Worm (Caenorhabditis elegans): Measurements from ENCODE around the gene gpn-1.
A peak's percentile ranks its signal among the peaks of the same experiment; 100 is the strongest.

gpn-1 gene

DNA sequence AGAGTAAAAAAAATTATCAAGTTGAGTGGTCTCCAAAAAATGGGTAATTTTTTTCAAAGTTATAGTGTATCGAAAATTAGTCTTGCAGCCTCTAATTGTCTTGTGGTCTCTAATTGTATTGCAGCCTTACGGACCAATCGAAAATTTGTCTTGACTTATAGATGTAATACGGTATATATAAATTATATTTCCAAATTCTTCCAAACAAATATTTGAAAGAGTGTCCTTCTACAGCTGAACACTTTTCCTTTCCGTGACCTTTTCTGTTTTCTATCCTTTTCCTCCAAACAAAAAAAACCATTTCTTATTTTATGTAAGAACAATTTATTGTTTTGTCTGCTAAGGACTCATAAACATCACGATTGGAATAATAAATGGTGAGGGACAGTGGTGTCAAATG lies 40.9 kb upstream of the gpn-1 start, which contains the start of gene K09E9.7:
K09E9.7 (plus strand) TSS at position 301 of the 400 bp plus-strand sequence.
- TF ChIP-seq pax-3 (tag; optimal IDR thresholded peaks at IDR 0.05) = no peak
- no peak for TF ChIP-seq grh-1 (GFP tag; IDR thresholded peaks at IDR 0.05)
- no peak for TF ChIP-seq nhr-90 (tag; optimal IDR thresholded peaks at IDR 0.05; ENCODE audit: poor library complexity)
- TF ChIP-seq alr-1 (tag; optimal IDR thresholded peaks at IDR 0.05; ENCODE audit: borderline replicate concordance) = no peak
- no peak for TF ChIP-seq blmp-1 (tag; optimal IDR thresholded peaks at IDR 0.05)
- TF ChIP-seq mef-2 (tag; optimal IDR thresholded peaks at IDR 0.05) = no peak
- TF ChIP-seq nhr-84 (tag; optimal IDR thresholded peaks at IDR 0.05) = no peak
- TF ChIP-seq ceh-82 (tag; optimal IDR thresholded peaks at IDR 0.05) = no peak
- no peak for TF ChIP-seq fkh-10 (GFP tag; optimal IDR thresholded peaks at IDR 0.05)
- TF ChIP-seq ces-1 (GFP tag; optimal IDR thresholded peaks at IDR 0.05) = no peak
- TF ChIP-seq nhr-47 (tag; optimal IDR thresholded peaks at IDR 0.05) = no peak
- no peak for TF ChIP-seq ceh-88 (GFP tag; IDR thresholded peaks at IDR 0.05)
- no peak for TF ChIP-seq aly-2 (tag; optimal IDR thresholded peaks at IDR 0.05)
- TF ChIP-seq elt-3 (tag; optimal IDR thresholded peaks at IDR 0.05) = no peak

DNA sequence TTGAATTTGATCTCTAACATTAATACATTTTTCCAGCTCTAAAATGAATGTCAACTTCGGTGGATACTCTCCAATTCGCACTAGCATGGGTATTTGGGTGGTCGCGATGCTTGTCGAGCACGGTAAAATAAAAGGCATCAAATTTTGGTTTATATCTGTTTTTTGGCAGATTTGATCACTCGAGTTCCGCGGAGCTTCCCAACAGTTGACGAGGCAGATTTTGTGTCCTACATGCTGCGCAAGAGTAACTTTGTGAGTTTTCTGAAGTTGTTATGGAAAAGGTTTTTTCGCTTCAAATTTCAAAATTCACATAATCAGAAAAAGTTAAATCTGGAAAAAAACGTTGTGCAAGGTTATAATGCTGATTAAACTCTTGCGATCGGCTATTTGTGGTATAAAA lies 40.1 kb upstream of the gpn-1 start:
- TF ChIP-seq ztf-11 (tag; optimal IDR thresholded peaks at IDR 0.05) (no peak), xbp-1 (tag; optimal IDR thresholded peaks at IDR 0.05) (no peak), fkh-4 (tag; optimal IDR thresholded peaks at IDR 0.05; ENCODE audit: borderline replicate concordance) (no peak), isw-1 (GFP tag; IDR thresholded peaks at IDR 0.05) (no peak), snu-23 (GFP tag; optimal IDR thresholded peaks at IDR 0.05) (no peak), pqm-1 (tag; optimal IDR thresholded peaks at IDR 0.05) (no peak), nhr-84 (tag; optimal IDR thresholded peaks at IDR 0.05) (no peak), nhr-12 (tag; optimal IDR thresholded peaks at IDR 0.05) (no peak), nhr-47 (tag; optimal IDR thresholded peaks at IDR 0.05) (no peak), jun-1 (tag; optimal IDR thresholded peaks at IDR 0.05) (no peak), skn-1 (tag; optimal IDR thresholded peaks at IDR 0.05) (no peak), lin-13 (GFP tag; optimal IDR thresholded peaks at IDR 0.05) (no peak)

DNA sequence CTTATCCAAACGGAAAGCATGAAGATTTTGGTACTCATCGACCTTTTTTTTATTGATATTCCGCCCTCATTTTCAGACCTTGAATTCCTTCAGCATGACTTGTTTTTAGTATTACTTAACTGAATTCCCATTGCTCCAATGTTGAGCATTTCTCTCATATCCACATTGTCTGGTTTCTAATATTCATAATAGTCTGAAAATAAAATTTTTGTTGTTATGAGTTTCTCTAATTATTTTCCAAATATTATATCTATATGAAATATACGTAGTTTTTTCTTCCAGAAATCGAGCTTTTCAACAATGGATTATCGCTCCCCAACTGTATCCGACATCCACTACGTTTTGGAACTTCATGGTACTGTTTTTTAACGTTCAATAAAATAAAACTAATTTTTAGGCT lies 38.9 kb upstream of the gpn-1 start, which contains the start of gene H08J19.1:
H08J19.1 (plus strand) TSS at position 301 of the 400 bp plus-strand sequence.
- TF ChIP-seq efl-1 (optimal IDR thresholded peaks at IDR 0.05) (no peak), efl-1 (GFP tag; optimal IDR thresholded peaks at IDR 0.05 in 1 of 2) (no peak)

DNA sequence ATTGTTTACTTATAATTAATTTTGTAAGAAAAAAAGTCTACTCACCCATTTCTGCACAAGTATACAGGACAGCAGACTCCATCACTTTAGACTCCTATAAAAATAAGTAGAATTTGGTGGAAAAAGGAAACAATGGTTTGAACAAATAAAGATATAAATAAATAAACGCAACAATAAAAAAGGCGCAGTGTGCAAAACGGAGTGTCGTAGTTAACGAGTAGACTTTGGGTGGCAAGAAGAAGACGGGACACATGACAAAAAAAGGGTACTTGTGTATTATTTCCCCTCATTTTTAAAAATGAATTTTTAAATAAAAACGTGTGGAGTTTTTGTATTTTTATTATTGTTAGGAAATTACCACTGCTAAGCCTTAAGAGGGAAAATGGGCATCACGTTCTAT lies 34.2 kb upstream of the gpn-1 start, which contains the start of gene F59D12.5:
F59D12.5 (minus strand) TSS at position 94 of the 400 bp plus-strand sequence.
- TF ChIP-seq alr-1 (tag; optimal IDR thresholded peaks at IDR 0.05; ENCODE audit: borderline replicate concordance) (no peak), unc-30 (tag; optimal IDR thresholded peaks at IDR 0.05) (no peak), hlh-4 (tag; optimal IDR thresholded peaks at IDR 0.05) (no peak), nhr-84 (tag; optimal IDR thresholded peaks at IDR 0.05) (no peak), blmp-1 (tag; optimal IDR thresholded peaks at IDR 0.05) (no peak), irx-1 (tag; optimal IDR thresholded peaks at IDR 0.05) (no peak), tlp-1 (tag; optimal IDR thresholded peaks at IDR 0.05) (no peak), pax-3 (tag; optimal IDR thresholded peaks at IDR 0.05) (no peak), nhr-28 (tag; optimal IDR thresholded peaks at IDR 0.05) (no peak), C16A3.4 (tag; optimal IDR thresholded peaks at IDR 0.05) (no peak), nhr-47 (tag; optimal IDR thresholded peaks at IDR 0.05) (peak; percentile 16), nhr-20 (tag; optimal IDR thresholded peaks at IDR 0.05) (peak; percentile 11), F16B12.6 (tag; optimal IDR thresholded peaks at IDR 0.05) (no peak), dsc-1 (tag; optimal IDR thresholded peaks at IDR 0.05) (no peak), mep-1 (tag; optimal IDR thresholded peaks at IDR 0.05) (no peak), mef-2 (tag; optimal IDR thresholded peaks at IDR 0.05) (no peak), fkh-4 (tag; optimal IDR thresholded peaks at IDR 0.05; ENCODE audit: borderline replicate concordance) (no peak), C34B4.2 (tag; optimal IDR thresholded peaks at IDR 0.05) (no peak), snu-23 (GFP tag; optimal IDR thresholded peaks at IDR 0.05) (peak; percentile 37), vab-15 (tag; optimal IDR thresholded peaks at IDR 0.05) (no peak), ceh-82 (tag; optimal IDR thresholded peaks at IDR 0.05) (peak in 1 of 3 experiments; percentile 17), nhr-71 (tag; optimal IDR thresholded peaks at IDR 0.05) (peak; percentile 29), swsn-7 (tag; optimal IDR thresholded peaks at IDR 0.05) (peak; percentile 14), lin-14 (GFP tag; optimal IDR thresholded peaks at IDR 0.05) (peak; percentile 44), lsy-2 (tag; optimal IDR thresholded peaks at IDR 0.05) (peak in 1 of 2 experiments; percentile 15), nhr-12 (tag; optimal IDR thresholded peaks at IDR 0.05) (no peak), ztf-11 (tag; optimal IDR thresholded peaks at IDR 0.05) (no peak), nhr-90 (tag; optimal IDR thresholded peaks at IDR 0.05; ENCODE audit: poor library complexity) (no peak)
